Fruit fly (Drosophila melanogaster) whole organism, adult: ENCODE results near the gene Ts.

Experiments
- CG14711 ChIP-seq: fragments of 200-800 bp; sonication (Bioruptor generic); optimal IDR thresholded peaks from 2 replicates; lab custom pipeline; 2018; ENCODE audit warnings: missing biosample characterization, mild to moderate bottlenecking, missing genetic modification characterization, moderate library complexity
- Crg-1 ChIP-seq: fragments of 200-800 bp; sonication (Bioruptor generic); optimal IDR thresholded peaks from 2 replicates; lab custom pipeline; 2016; ENCODE audit warnings: missing biosample characterization, missing genetic modification characterization

DNA sequence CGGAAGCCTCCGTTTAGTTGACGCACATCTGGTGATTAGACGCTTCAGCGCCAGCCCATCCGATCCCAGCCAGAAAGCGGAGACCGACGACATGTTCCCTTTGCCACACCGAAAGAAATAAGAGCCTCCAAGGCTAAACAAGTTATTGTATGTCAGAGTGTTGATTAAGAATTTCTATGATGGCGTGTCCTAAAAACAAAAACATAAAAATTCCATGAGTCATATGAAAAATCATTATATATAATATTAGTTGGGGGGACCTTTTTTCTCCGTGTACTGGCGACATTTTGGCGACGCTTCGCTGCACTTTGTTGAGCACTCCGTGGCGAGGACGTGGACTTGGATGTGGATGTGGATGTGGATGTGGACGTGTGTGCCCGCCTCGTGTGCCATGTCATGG lies 43.3 kb upstream of the Ts start:
- TF ChIP-seq CG14711 (tag; lab: Kevin White, UChicago) (no peak), Crg-1 (GFP tag; lab: Kevin White, UChicago) (no peak)
